Worm (Caenorhabditis elegans): ENCODE measurements around the gene sars-2.

sars-2 gene

ce11 chrIV:4407055-4407461 lies 49.6 kb downstream of the sars-2 start (continued):
- TF ChIP-seq zfh-2 (GFP tag; conservative IDR thresholded peaks at IDR 0.05) (peak; percentile 93), zim-3 (tag; optimal IDR thresholded peaks at IDR 0.05) (no peak), K12H6.12 (tag; optimal IDR thresholded peaks at IDR 0.05) (peak; percentile 11), rec-8 (tag; optimal IDR thresholded peaks at IDR 0.05) (no peak), dpl-1 (GFP tag; optimal IDR thresholded peaks at IDR 0.05) (no peak), lin-54 (GFP tag; optimal IDR thresholded peaks at IDR 0.05) (no peak), F49E8.2 (tag; optimal IDR thresholded peaks at IDR 0.05; ENCODE audit: insufficient read depth) (no peak), ets-4 (GFP tag; optimal IDR thresholded peaks at IDR 0.05) (peak; percentile 6), ztf-6 (GFP tag; IDR thresholded peaks at IDR 0.05) (no peak), madf-10 (tag; optimal IDR thresholded peaks at IDR 0.05) (peak; percentile 16), nfyb-1 (GFP tag; IDR thresholded peaks at IDR 0.05) (no peak), ztf-18 (tag; optimal IDR thresholded peaks at IDR 0.05) (no peak), hmg-20 (GFP tag; IDR thresholded peaks at IDR 0.05) (no peak), sptf-2 (GFP tag; optimal IDR thresholded peaks at IDR 0.05) (no peak), die-1 (tag; optimal IDR thresholded peaks at IDR 0.05) (no peak), attf-6 (GFP tag; IDR thresholded peaks at IDR 0.05) (no peak), hmg-1.2 (GFP tag; IDR thresholded peaks at IDR 0.05) (peak; percentile 63), F22D6.2 (tag; optimal IDR thresholded peaks at IDR 0.05) (no peak), ztf-22 (GFP tag; optimal IDR thresholded peaks at IDR 0.05) (no peak), let-607 (tag; optimal IDR thresholded peaks at IDR 0.05) (no peak)

ce11 chrIV:4408714-4409113 lies 51.3 kb downstream of the sars-2 start:
- TF ChIP-seq egl-44 (GFP tag; IDR thresholded peaks at IDR 0.05) (0 out of 2 replicates have a peak, but pooled peaks have one; percentile 51), gei-17 (GFP tag; optimal IDR thresholded peaks at IDR 0.05) (no peak), lin-35 (GFP tag; optimal IDR thresholded peaks at IDR 0.05) (no peak), attf-5 (GFP tag; optimal IDR thresholded peaks at IDR 0.05) (peak; percentile 10), ztf-26 (tag; optimal IDR thresholded peaks at IDR 0.05) (peak; percentile 20), repo-1 (tag; optimal IDR thresholded peaks at IDR 0.05) (peak; percentile 7), sptf-2 (GFP tag; optimal IDR thresholded peaks at IDR 0.05) (no peak), egrh-3 (GFP tag; IDR thresholded peaks at IDR 0.05) (no peak), die-1 (tag; optimal IDR thresholded peaks at IDR 0.05) (no peak), lag-1 (GFP tag; IDR thresholded peaks at IDR 0.05) (no peak), ceh-27 (GFP tag; optimal IDR thresholded peaks at IDR 0.05) (no peak), ztf-6 (GFP tag; IDR thresholded peaks at IDR 0.05) (no peak), Y95B8A.8 (GFP tag; IDR thresholded peaks at IDR 0.05) (0 out of 2 replicates have a peak, but pooled peaks have one; percentile 20), cebp-1 (GFP tag; IDR thresholded peaks at IDR 0.05) (no peak), cebp-1 (tag; optimal IDR thresholded peaks at IDR 0.05) (peak; percentile 28), ceh-100 (GFP tag; IDR thresholded peaks at IDR 0.05) (no peak), ztf-22 (GFP tag; optimal IDR thresholded peaks at IDR 0.05) (peak; percentile 5), F37B4.10 (GFP tag; IDR thresholded peaks at IDR 0.05) (no peak), tbp1 (GFP tag; optimal IDR thresholded peaks at IDR 0.05) (peak; percentile 6), sea-2 (GFP tag; IDR thresholded peaks at IDR 0.05) (no peak), zfh-2 (GFP tag; conservative IDR thresholded peaks at IDR 0.05) (peak; percentile 58; the same call in 1 of the 2 replicates), dox-1 (GFP tag; IDR thresholded peaks at IDR 0.05) (0 out of 2 replicates have a peak, but pooled peaks have one; percentile 36), mcd-1 (GFP tag; IDR thresholded peaks at IDR 0.05) (no peak; the same call in 1 of the 2 replicates), madf-3 (GFP tag; IDR thresholded peaks at IDR 0.05) (0 out of 2 replicates have a peak, but pooled peaks have one; percentile 12), ccch-3 (GFP tag; optimal IDR thresholded peaks at IDR 0.05) (no peak), ZK185.1 (tag; optimal IDR thresholded peaks at IDR 0.05; ENCODE audit: poor library complexity, severe bottlenecking) (no peak), F23B12.7 (tag; optimal IDR thresholded peaks at IDR 0.05; ENCODE audit: insufficient read depth) (no peak), attf-6 (GFP tag; IDR thresholded peaks at IDR 0.05) (no peak), chd-7 (tag; optimal IDR thresholded peaks at IDR 0.05) (peak; percentile 17)

Measured in whole organism, young adult.